Fruit fly (Drosophila melanogaster) whole organism, embryonic: ENCODE measurements around the gene CG13659.

Experiments used
- CG31365 ChIP-seq: fragments of 200-800 bp; sonication (Bioruptor generic); optimal IDR thresholded peaks from 2 replicates; lab custom pipeline; 2018; ENCODE audit warnings: missing biosample characterization, mild to moderate bottlenecking, missing genetic modification characterization
- CG8281 ChIP-seq: fragments of 200-800 bp; sonication (Bioruptor generic); optimal IDR thresholded peaks from 2 replicates; lab custom pipeline; 2018; ENCODE audit warnings: missing biosample characterization, mild to moderate bottlenecking, missing genetic modification characterization, moderate library complexity

DNA sequence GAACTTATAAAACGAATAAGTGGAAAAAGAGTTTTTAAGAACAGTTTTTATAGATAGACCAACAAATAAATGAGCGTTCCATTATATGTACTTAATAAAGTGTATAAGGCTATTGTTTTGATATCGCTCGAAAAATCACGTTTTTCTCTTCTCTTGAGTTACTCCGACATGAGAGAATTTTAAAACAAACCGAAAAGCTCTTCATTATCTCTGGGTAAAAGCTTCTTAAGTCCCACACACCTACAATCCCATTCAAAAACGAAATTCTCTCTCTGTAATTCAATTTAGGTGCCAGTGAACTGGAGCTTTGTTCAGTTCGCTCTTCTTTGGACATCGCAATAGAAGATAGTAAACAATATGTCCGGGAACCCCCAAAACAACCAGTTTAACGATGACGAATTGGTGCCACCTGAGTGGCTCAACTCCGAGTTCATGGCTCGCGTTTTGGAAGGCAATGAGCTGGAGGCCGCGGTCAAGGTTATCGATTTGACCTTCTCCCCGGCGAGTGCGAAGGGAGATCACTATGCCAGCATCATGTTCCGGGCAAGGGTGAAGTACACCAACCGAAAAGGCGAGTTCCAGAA lies 3.3 kb downstream of the CG13659 start, which contains the start of gene CG31436:
- TF ChIP-seq CG31365 (tag; lab: Kevin White, UChicago) = no peak
- no peak for TF ChIP-seq CG8281
